Fruit fly (Drosophila melanogaster): ENCODE measurements around the gene Hel89B.

Gene Hel89B

DNA sequence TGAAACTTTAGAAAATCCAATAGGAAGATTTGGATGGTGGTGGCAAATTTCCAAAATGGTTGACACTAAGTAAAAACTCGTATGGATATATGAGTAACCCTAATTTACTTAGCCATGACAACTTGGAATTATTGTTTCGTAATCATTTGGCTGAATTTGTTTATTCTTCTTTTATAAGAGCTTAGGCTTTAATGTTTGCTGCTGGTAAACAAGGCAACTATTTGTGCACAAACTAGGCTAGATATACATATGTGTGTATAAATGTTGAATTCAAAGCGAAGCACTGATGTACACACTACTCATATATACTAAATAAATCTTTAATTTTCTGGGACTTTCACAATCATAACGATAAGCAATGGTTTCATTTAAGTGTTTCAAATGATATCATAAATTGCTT lies 32.8 kb downstream of the Hel89B start (continued):
- TF ChIP-seq CG2199 (GFP tag; IDR thresholded peaks at IDR 0.05) (no peak), pros (GFP tag; optimal IDR thresholded peaks at IDR 0.05) (no peak), ssp (GFP tag; IDR thresholded peaks at IDR 0.05) (no peak), Atf3 (GFP tag; optimal IDR thresholded peaks at IDR 0.05) (no peak), CG11695 (GFP tag; IDR thresholded peaks at IDR 0.05) (0 out of 3 replicates have a peak, but pooled peaks have one; percentile 16), CG8089 (GFP tag; optimal IDR thresholded peaks at IDR 0.05) (no peak), Taf1 (GFP tag; IDR thresholded peaks at IDR 0.05) (no peak), Lpt (GFP tag; optimal IDR thresholded peaks at IDR 0.05) (no peak), H2.0 (GFP tag; IDR thresholded peaks at IDR 0.05) (no peak), Bdp1 (GFP tag; optimal IDR thresholded peaks at IDR 0.05) (no peak), cas (GFP tag; IDR thresholded peaks at IDR 0.05) (no peak), D (optimal IDR thresholded peaks at IDR 0.05) (no peak), D (GFP tag; optimal IDR thresholded peaks at IDR 0.05) (peak; percentile 16), CG11093 (GFP tag; IDR thresholded peaks at IDR 0.05) (no peak), CG8281 (tag; optimal IDR thresholded peaks at IDR 0.05) (peak; percentile 43), dm (GFP tag; optimal IDR thresholded peaks at IDR 0.05) (no peak), Xrp1 (GFP tag; IDR thresholded peaks at IDR 0.05) (0 out of 2 replicates have a peak, but pooled peaks have one; percentile 20), pb (GFP tag; optimal IDR thresholded peaks at IDR 0.05) (no peak), CG42726 (GFP tag; IDR thresholded peaks at IDR 0.05; ENCODE audit: partially characterized antibody) (no peak), CG6791 (GFP tag; IDR thresholded peaks at IDR 0.05; ENCODE audit: partially characterized antibody) (no peak), sim (GFP tag; IDR thresholded peaks at IDR 0.05) (no peak), emc (GFP tag; optimal IDR thresholded peaks at IDR 0.05) (no peak), CG3847 (GFP tag; IDR thresholded peaks at IDR 0.05) (no peak), ci (GFP tag; IDR thresholded peaks at IDR 0.05) (peak; percentile 42; the same call in 1 of the 3 replicates), CG1233 (GFP tag; optimal IDR thresholded peaks at IDR 0.05) (peak; percentile 65), Dll (GFP tag; IDR thresholded peaks at IDR 0.05; ENCODE audit: partially characterized antibody) (no peak), YL-1 (GFP tag; optimal IDR thresholded peaks at IDR 0.05) (no peak), wdn (GFP tag; IDR thresholded peaks at IDR 0.05) (no peak), Eip74EF (GFP tag; optimal IDR thresholded peaks at IDR 0.05) (peak in 1 of 2 experiments; percentile 54), Ada2b (GFP tag; IDR thresholded peaks at IDR 0.05) (no peak), MBD-R2 (GFP tag; IDR thresholded peaks at IDR 0.05) (no peak), CG4820 (GFP tag; optimal IDR thresholded peaks at IDR 0.05) (no peak), CG17359 (tag; optimal IDR thresholded peaks at IDR 0.05) (peak; percentile 74), CG12299 (tag; optimal IDR thresholded peaks at IDR 0.05) (peak; percentile 48), tup (GFP tag; optimal IDR thresholded peaks at IDR 0.05) (no peak), cwo (GFP tag; optimal IDR thresholded peaks at IDR 0.05) (no peak), Scr (GFP tag; IDR thresholded peaks at IDR 0.05; ENCODE audit: partially characterized antibody) (no peak), dysf (GFP tag; IDR thresholded peaks at IDR 0.05) (no peak), CG3995 (GFP tag; optimal IDR thresholded peaks at IDR 0.05) (no peak), CG13296 (GFP tag; optimal IDR thresholded peaks at IDR 0.05) (peak; percentile 69), stc (GFP tag; IDR thresholded peaks at IDR 0.05) (no peak), CG31224 (GFP tag; IDR thresholded peaks at IDR 0.05) (no peak), Hr3 (GFP tag; optimal IDR thresholded peaks at IDR 0.05) (no peak), otp (GFP tag; IDR thresholded peaks at IDR 0.05) (no peak), klu (GFP tag; IDR thresholded peaks at IDR 0.05) (no peak), grn (GFP tag; optimal IDR thresholded peaks at IDR 0.05) (no peak), pho (GFP tag; optimal IDR thresholded peaks at IDR 0.05) (no peak), CG17186 (GFP tag; optimal IDR thresholded peaks at IDR 0.05) (no peak), CG10979 (tag; optimal IDR thresholded peaks at IDR 0.05) (no peak), CG34376 (GFP tag; optimal IDR thresholded peaks at IDR 0.05) (no peak), CG18619 (GFP tag; optimal IDR thresholded peaks at IDR 0.05) (peak; percentile 49), tx (GFP tag; optimal IDR thresholded peaks at IDR 0.05) (no peak), CG6254 (GFP tag; optimal IDR thresholded peaks at IDR 0.05) (peak; percentile 41)
